Worm (Caenorhabditis elegans) whole organism, mixed stage, embryonic: ENCODE results near the gene F01G10.5.

Experiments
- M03D4.4 ChIP-seq: sonication (generic microtip); optimal IDR thresholded peaks from 2 replicates; lab custom pipeline; 2017; ENCODE audit warnings: mild to moderate bottlenecking, missing genetic modification characterization, missing compliant biosample characterization
- ceh-39 ChIP-seq: fragments of 150-350 bp; optimal IDR thresholded peaks from 2 replicates; lab custom pipeline; 2014; ENCODE audit warnings: missing biosample characterization, missing genetic modification characterization
- ceh-43 ChIP-seq: fragments of 200-800 bp; sonication (Bioruptor generic); optimal IDR thresholded peaks from 2 replicates; lab custom pipeline; 2018; ENCODE audit warnings: mild to moderate bottlenecking, missing genetic modification characterization, moderate library complexity, missing compliant biosample characterization
- ces-1 ChIP-seq: fragments of 150-350 bp; optimal IDR thresholded peaks from 2 replicates; lab custom pipeline; 2014; ENCODE audit warnings: missing biosample characterization, missing genetic modification reagents, missing genetic modification characterization
- cnd-1 ChIP-seq: fragments of 200-800 bp; sonication (Bioruptor generic); optimal IDR thresholded peaks from 2 replicates; lab custom pipeline; 2018; ENCODE audit warnings: mild to moderate bottlenecking, missing genetic modification characterization, missing compliant biosample characterization
- drap-1 ChIP-seq: fragments of 200-800 bp; sonication (Bioruptor generic); optimal IDR thresholded peaks from 3 replicates; lab custom pipeline; 2018; ENCODE audit warnings: mild to moderate bottlenecking, missing genetic modification characterization, missing compliant biosample characterization
- elt-1 ChIP-seq: sonication (generic microtip); optimal IDR thresholded peaks from 2 replicates; lab custom pipeline; 2017; ENCODE audit warnings: missing genetic modification characterization, mild to moderate bottlenecking, missing compliant biosample characterization, antibody characterized with exemption, moderate library complexity, borderline replicate concordance; ENCODE audit not compliant: insufficient read depth
- elt-3 ChIP-seq: fragments of 150-350 bp; optimal IDR thresholded peaks from 2 replicates; lab custom pipeline; 2014; ENCODE audit warnings: missing biosample characterization, missing genetic modification characterization
- ham-2 ChIP-seq: fragments of 200-800 bp; sonication (Bioruptor generic); optimal IDR thresholded peaks from 2 replicates; lab custom pipeline; 2018; ENCODE audit warnings: mild to moderate bottlenecking, missing genetic modification characterization, missing compliant biosample characterization
- hlh-1 ChIP-seq: fragments of 150-350 bp; optimal IDR thresholded peaks from 2 replicates; lab custom pipeline; 2014; ENCODE audit warnings: missing biosample characterization, missing genetic modification reagents, missing genetic modification characterization
- lin-32 ChIP-seq: fragments of 200-800 bp; sonication (Bioruptor generic); optimal IDR thresholded peaks from 2 replicates; lab custom pipeline; 2018; ENCODE audit warnings: mild to moderate bottlenecking, missing genetic modification characterization, missing compliant biosample characterization
- lsy-2 ChIP-seq: fragments of 150-350 bp; optimal IDR thresholded peaks from 2 replicates; lab custom pipeline; 2014; ENCODE audit warnings: missing biosample characterization, missing genetic modification characterization
- mab-5 ChIP-seq: fragments of 150-350 bp; optimal IDR thresholded peaks from 2 replicates; lab custom pipeline; 2014; ENCODE audit warnings: missing biosample characterization, missing genetic modification characterization
- mep-1 ChIP-seq: fragments of 150-350 bp; optimal IDR thresholded peaks from 2 replicates; lab custom pipeline; 2017; ENCODE audit warnings: missing biosample characterization, missing genetic modification reagents, missing genetic modification characterization, inconsistent platforms
- nhr-12 ChIP-seq: fragments of 150-350 bp; optimal IDR thresholded peaks from 2 replicates; lab custom pipeline; 2014; ENCODE audit warnings: missing biosample characterization, missing genetic modification characterization
- nhr-2 ChIP-seq: fragments of 150-350 bp; optimal IDR thresholded peaks from 2 replicates; lab custom pipeline; 2014; ENCODE audit warnings: missing biosample characterization, missing genetic modification characterization
- nhr-237 ChIP-seq: fragments of 150-350 bp; optimal IDR thresholded peaks from 2 replicates; lab custom pipeline; 2014; ENCODE audit warnings: missing biosample characterization, missing genetic modification characterization
- nhr-76 ChIP-seq: sonication (generic microtip); optimal IDR thresholded peaks from 2 replicates; lab custom pipeline; 2017; ENCODE audit warnings: missing biosample characterization, missing genetic modification characterization
- pha-4 ChIP-seq: fragments of 150-350 bp; optimal IDR thresholded peaks from 2 replicates; lab custom pipeline; 2018; ENCODE audit warnings: missing biosample characterization, missing genetic modification reagents, missing genetic modification characterization
- sem-2 ChIP-seq: fragments of 200-800 bp; sonication (Bioruptor generic); optimal IDR thresholded peaks from 2 replicates; lab custom pipeline; 2018; ENCODE audit warnings: mild to moderate bottlenecking, missing genetic modification characterization, missing compliant biosample characterization
- sptf-1 ChIP-seq: sonication (generic microtip); optimal IDR thresholded peaks from 2 replicates; lab custom pipeline; 2017; ENCODE audit warnings: mild to moderate bottlenecking, missing genetic modification characterization, moderate library complexity, missing compliant biosample characterization
- tbx-8 ChIP-seq: fragments of 200-800 bp; sonication (Bioruptor generic); optimal IDR thresholded peaks from 2 replicates; lab custom pipeline; 2018; ENCODE audit warnings: mild to moderate bottlenecking, missing genetic modification characterization, moderate library complexity, missing compliant biosample characterization
- unc-120 ChIP-seq: sonication (generic microtip); optimal IDR thresholded peaks from 2 replicates; lab custom pipeline; 2017; ENCODE audit warnings: missing genetic modification characterization, missing compliant biosample characterization; ENCODE audit not compliant: poor library complexity, severe bottlenecking
- unc-39 ChIP-seq: fragments of 150-350 bp; optimal IDR thresholded peaks from 2 replicates; lab custom pipeline; 2014; ENCODE audit warnings: missing biosample characterization, missing genetic modification characterization
- unc-62 ChIP-seq: fragments of 150-350 bp; optimal IDR thresholded peaks from 2 replicates; lab custom pipeline; 2014; ENCODE audit warnings: missing biosample characterization, missing genetic modification reagents, missing genetic modification characterization
- zip-8 ChIP-seq: fragments of 150-350 bp; optimal IDR thresholded peaks from 2 replicates; lab custom pipeline; 2014; ENCODE audit warnings: missing biosample characterization, missing genetic modification characterization

F01G10.5 gene

ce11 chrIV:10216078-10216477 lies 14.8 kb downstream of the F01G10.5 start, which contains the start of gene col-124:
col-124 (plus strand) TSS chrIV:10216451.
- TF ChIP-seq ham-2 (GFP tag; lab: Kevin White, UChicago) = no peak

DNA sequence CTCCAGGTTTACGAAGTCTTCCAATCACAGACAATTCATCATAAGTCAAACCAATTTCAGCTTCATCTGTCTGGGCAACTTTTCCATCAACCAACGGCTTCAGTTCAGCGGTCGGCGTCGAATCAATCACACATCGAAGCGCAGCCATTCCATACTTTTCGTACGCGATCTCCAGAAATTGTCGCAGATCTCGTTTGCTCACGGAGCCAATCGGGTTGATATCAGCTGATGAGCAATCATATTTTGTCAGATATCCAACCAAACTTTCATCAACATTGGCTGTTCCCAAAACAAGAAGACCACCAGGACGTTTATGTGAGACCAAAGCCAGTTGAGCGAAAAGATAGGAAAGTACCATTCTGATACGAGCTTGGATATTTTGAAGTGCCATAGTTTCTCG lies 15.5 kb downstream of the F01G10.5 start:
- TF ChIP-seq nhr-76 (tag; lab: Kevin White, UChicago) (no peak), unc-120 (tag; lab: Kevin White, UChicago) (no peak), hlh-1 (no peak), unc-62 (GFP tag; lab: Kevin White, UChicago) (no peak)

ce11 chrIV:10214811-10215210 lies 16.1 kb downstream of the F01G10.5 start, which contains the start of gene abt-1:
abt-1 (minus strand) TSS chrIV:10214911.
- TF ChIP-seq ceh-39 (no peak), mep-1 (no peak), unc-39 (no peak), nhr-2 (tag; lab: Kevin White, UChicago) (no peak), mab-5 (no peak), unc-120 (tag; lab: Kevin White, UChicago) (no peak), lin-32 (GFP tag; lab: Kevin White, UChicago) (no peak), elt-3 (no peak), drap-1 (GFP tag; lab: Kevin White, UChicago) (no peak), sem-2 (GFP tag; lab: Kevin White, UChicago) (no peak), pha-4 (tag; lab: Kevin White, UChicago) (no peak), ces-1 (GFP tag; lab: Kevin White, UChicago) (no peak), cnd-1 (tag; lab: Kevin White, UChicago) (no peak), elt-1 (no peak)

DNA sequence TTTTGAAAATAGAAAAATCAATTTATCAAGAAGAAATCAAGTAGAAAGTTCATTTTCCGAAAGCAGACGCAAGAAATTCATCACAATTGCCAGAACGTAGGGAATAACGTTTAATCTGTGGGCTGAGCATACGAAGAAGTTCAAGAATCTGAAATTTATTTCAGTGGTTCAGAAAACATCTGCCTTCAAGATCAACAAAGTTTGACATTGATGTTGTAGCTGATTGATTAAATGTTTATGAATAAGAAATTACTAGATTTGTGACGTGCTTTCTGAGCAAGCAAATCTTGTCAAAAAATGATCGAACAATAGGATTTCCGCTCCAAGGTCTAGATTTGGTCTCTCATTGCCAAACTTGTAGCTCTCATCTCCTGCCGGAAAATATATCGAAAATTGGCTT lies 24.7 kb downstream of the F01G10.5 start, which contains the start of gene K04D7.6:
Gene K04D7.6, minus strand, starts transcription at position 101 of the 400 bp plus-strand sequence.
- TF ChIP-seq ces-1 (GFP tag; lab: Kevin White, UChicago) = no peak
- TF ChIP-seq nhr-2 (tag; lab: Kevin White, UChicago) = no peak
- TF ChIP-seq ceh-39 = no peak
- TF ChIP-seq lin-32 (GFP tag; lab: Kevin White, UChicago) = no peak
- no peak for TF ChIP-seq nhr-12
- TF ChIP-seq ceh-43 (GFP tag; lab: Kevin White, UChicago) = no peak
- TF ChIP-seq mep-1 = no peak
- TF ChIP-seq elt-3 = no peak

ce11 chrIV:10197317-10197867 lies 33.5 kb downstream of the F01G10.5 start, which contains the start of gene gon-4:
gon-4 (plus strand) TSS chrIV:10197817.
- TF ChIP-seq ceh-39 (no peak), lsy-2 (tag; lab: Kevin White, UChicago) (peak; percentile 49)

DNA sequence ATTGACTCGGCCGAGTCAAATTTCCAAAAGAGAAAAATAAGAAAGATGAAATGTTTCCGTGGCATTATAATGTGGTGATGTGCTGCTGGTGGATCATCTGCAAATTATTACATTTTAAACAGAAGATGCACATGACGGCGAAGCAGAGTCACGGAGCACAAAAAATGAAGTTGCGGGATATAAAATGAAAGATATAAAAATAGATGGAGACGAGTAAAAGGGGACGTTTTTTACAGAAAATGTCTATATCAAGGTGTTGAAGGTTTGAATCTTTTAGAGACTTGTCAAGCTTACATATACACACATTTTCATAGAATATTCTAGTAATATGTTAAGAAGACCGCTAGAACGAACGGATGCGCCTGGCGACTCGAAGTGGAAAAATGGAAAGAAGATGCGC lies 36.5 kb downstream of the F01G10.5 start, which contains the start of gene ptrg-1:
Gene ptrg-1, minus strand, starts transcription at position 101 of the 400 bp plus-strand sequence.
- TF ChIP-seq cnd-1 (tag; lab: Kevin White, UChicago) = no peak
- no peak for TF ChIP-seq M03D4.4 (tag; lab: Kevin White, UChicago)
- TF ChIP-seq, all 35 proteins: peak for 0

- TF ChIP-seq nhr-237 = no peak
- peak; percentile 77 for TF ChIP-seq ces-1 (GFP tag; lab: Kevin White, UChicago)
These were observed 39.4 kb downstream of the F01G10.5 start for ce11 chrIV:10191498-10191897.

- TF ChIP-seq zip-8 (tag; lab: Kevin White, UChicago) (no peak), lsy-2 (tag; lab: Kevin White, UChicago) (no peak), cnd-1 (tag; lab: Kevin White, UChicago) (peak; percentile 87), ceh-39 (no peak), tbx-8 (GFP tag; lab: Kevin White, UChicago) (no peak), drap-1 (GFP tag; lab: Kevin White, UChicago) (no peak), mab-5 (no peak), sptf-1 (no peak)
- TF ChIP-seq, all 35 proteins: peak for 1
These were observed 40.3 kb downstream of the F01G10.5 start for ce11 chrIV:10190586-10190985.
